Worm (Caenorhabditis elegans) whole organism, mixed stage, embryonic: ENCODE data around the gene F41H10.2.

Source experiments
- M03D4.4 ChIP-seq: sonication (generic microtip); optimal IDR thresholded peaks from 2 replicates; lab custom pipeline; 2017; ENCODE audit warnings: mild to moderate bottlenecking, missing genetic modification characterization, missing compliant biosample characterization
- blmp-1 ChIP-seq: fragments of 150-350 bp; optimal IDR thresholded peaks from 2 replicates; lab custom pipeline; 2014; ENCODE audit warnings: missing biosample characterization, missing genetic modification characterization
- ceh-39 ChIP-seq: fragments of 150-350 bp; optimal IDR thresholded peaks from 2 replicates; lab custom pipeline; 2014; ENCODE audit warnings: missing biosample characterization, missing genetic modification characterization
- ceh-43 ChIP-seq: fragments of 200-800 bp; sonication (Bioruptor generic); optimal IDR thresholded peaks from 2 replicates; lab custom pipeline; 2018; ENCODE audit warnings: mild to moderate bottlenecking, missing genetic modification characterization, moderate library complexity, missing compliant biosample characterization
- ceh-83 ChIP-seq: fragments of 200-800 bp; sonication (Bioruptor generic); optimal IDR thresholded peaks from 2 replicates; lab custom pipeline; 2018; ENCODE audit warnings: mild to moderate bottlenecking, missing genetic modification characterization, missing compliant biosample characterization
- ces-1 ChIP-seq: fragments of 150-350 bp; optimal IDR thresholded peaks from 2 replicates; lab custom pipeline; 2014; ENCODE audit warnings: missing biosample characterization, missing genetic modification reagents, missing genetic modification characterization
- cnd-1 ChIP-seq: fragments of 200-800 bp; sonication (Bioruptor generic); optimal IDR thresholded peaks from 2 replicates; lab custom pipeline; 2018; ENCODE audit warnings: mild to moderate bottlenecking, missing genetic modification characterization, missing compliant biosample characterization
- drap-1 ChIP-seq: fragments of 200-800 bp; sonication (Bioruptor generic); optimal IDR thresholded peaks from 3 replicates; lab custom pipeline; 2018; ENCODE audit warnings: mild to moderate bottlenecking, missing genetic modification characterization, missing compliant biosample characterization
- elt-3 ChIP-seq: fragments of 150-350 bp; optimal IDR thresholded peaks from 2 replicates; lab custom pipeline; 2014; ENCODE audit warnings: missing biosample characterization, missing genetic modification characterization
- flh-1 ChIP-seq: fragments of 200-800 bp; sonication (Bioruptor generic); optimal IDR thresholded peaks from 2 replicates; lab custom pipeline; 2018; ENCODE audit warnings: mild to moderate bottlenecking, missing genetic modification characterization, moderate library complexity, missing compliant biosample characterization
- ham-2 ChIP-seq: fragments of 200-800 bp; sonication (Bioruptor generic); optimal IDR thresholded peaks from 2 replicates; lab custom pipeline; 2018; ENCODE audit warnings: mild to moderate bottlenecking, missing genetic modification characterization, missing compliant biosample characterization
- hlh-1 ChIP-seq: fragments of 150-350 bp; optimal IDR thresholded peaks from 2 replicates; lab custom pipeline; 2014; ENCODE audit warnings: missing biosample characterization, missing genetic modification reagents, missing genetic modification characterization
- lin-13 ChIP-seq: fragments of 150-350 bp; optimal IDR thresholded peaks from 2 replicates; lab custom pipeline; 2014; ENCODE audit warnings: missing biosample characterization, missing genetic modification characterization
- lin-32 ChIP-seq: fragments of 200-800 bp; sonication (Bioruptor generic); optimal IDR thresholded peaks from 2 replicates; lab custom pipeline; 2018; ENCODE audit warnings: mild to moderate bottlenecking, missing genetic modification characterization, missing compliant biosample characterization
- lsy-2 ChIP-seq: fragments of 150-350 bp; optimal IDR thresholded peaks from 2 replicates; lab custom pipeline; 2014; ENCODE audit warnings: missing biosample characterization, missing genetic modification characterization
- mab-5 ChIP-seq: fragments of 150-350 bp; optimal IDR thresholded peaks from 2 replicates; lab custom pipeline; 2014; ENCODE audit warnings: missing biosample characterization, missing genetic modification characterization
- mls-2 ChIP-seq: sonication (generic microtip); optimal IDR thresholded peaks from 2 replicates; lab custom pipeline; 2016; ENCODE audit warnings: mild to moderate bottlenecking, missing genetic modification characterization, moderate library complexity, missing compliant biosample characterization
- nhr-12 ChIP-seq: fragments of 150-350 bp; optimal IDR thresholded peaks from 2 replicates; lab custom pipeline; 2014; ENCODE audit warnings: missing biosample characterization, missing genetic modification characterization
- nhr-237 ChIP-seq: fragments of 150-350 bp; optimal IDR thresholded peaks from 2 replicates; lab custom pipeline; 2014; ENCODE audit warnings: missing biosample characterization, missing genetic modification characterization
- nhr-76 ChIP-seq: sonication (generic microtip); optimal IDR thresholded peaks from 2 replicates; lab custom pipeline; 2017; ENCODE audit warnings: missing biosample characterization, missing genetic modification characterization
- pha-4 ChIP-seq: fragments of 150-350 bp; optimal IDR thresholded peaks from 2 replicates; lab custom pipeline; 2018; ENCODE audit warnings: missing biosample characterization, missing genetic modification reagents, missing genetic modification characterization
- sem-2 ChIP-seq: fragments of 200-800 bp; sonication (Bioruptor generic); optimal IDR thresholded peaks from 2 replicates; lab custom pipeline; 2018; ENCODE audit warnings: mild to moderate bottlenecking, missing genetic modification characterization, missing compliant biosample characterization
- snpc-4 ChIP-seq: fragments of 150-350 bp; optimal IDR thresholded peaks from 2 replicates; lab custom pipeline; 2014; ENCODE audit warnings: missing biosample characterization, missing genetic modification characterization
- sptf-1 ChIP-seq: sonication (generic microtip); optimal IDR thresholded peaks from 2 replicates; lab custom pipeline; 2017; ENCODE audit warnings: mild to moderate bottlenecking, missing genetic modification characterization, moderate library complexity, missing compliant biosample characterization
- tbx-8 ChIP-seq: fragments of 200-800 bp; sonication (Bioruptor generic); optimal IDR thresholded peaks from 2 replicates; lab custom pipeline; 2018; ENCODE audit warnings: mild to moderate bottlenecking, missing genetic modification characterization, moderate library complexity, missing compliant biosample characterization
- unc-120 ChIP-seq: sonication (generic microtip); optimal IDR thresholded peaks from 2 replicates; lab custom pipeline; 2017; ENCODE audit warnings: missing genetic modification characterization, missing compliant biosample characterization; ENCODE audit not compliant: poor library complexity, severe bottlenecking
- unc-39 ChIP-seq: fragments of 150-350 bp; optimal IDR thresholded peaks from 2 replicates; lab custom pipeline; 2014; ENCODE audit warnings: missing biosample characterization, missing genetic modification characterization
- unc-62 ChIP-seq: fragments of 150-350 bp; optimal IDR thresholded peaks from 2 replicates; lab custom pipeline; 2014; ENCODE audit warnings: missing biosample characterization, missing genetic modification reagents, missing genetic modification characterization
- zip-8 ChIP-seq: fragments of 150-350 bp; optimal IDR thresholded peaks from 2 replicates; lab custom pipeline; 2014; ENCODE audit warnings: missing biosample characterization, missing genetic modification characterization
- ztf-11 ChIP-seq: fragments of 150-350 bp; optimal IDR thresholded peaks from 2 replicates; lab custom pipeline; 2014; ENCODE audit warnings: missing biosample characterization, missing genetic modification characterization

The F41H10.2 gene

DNA sequence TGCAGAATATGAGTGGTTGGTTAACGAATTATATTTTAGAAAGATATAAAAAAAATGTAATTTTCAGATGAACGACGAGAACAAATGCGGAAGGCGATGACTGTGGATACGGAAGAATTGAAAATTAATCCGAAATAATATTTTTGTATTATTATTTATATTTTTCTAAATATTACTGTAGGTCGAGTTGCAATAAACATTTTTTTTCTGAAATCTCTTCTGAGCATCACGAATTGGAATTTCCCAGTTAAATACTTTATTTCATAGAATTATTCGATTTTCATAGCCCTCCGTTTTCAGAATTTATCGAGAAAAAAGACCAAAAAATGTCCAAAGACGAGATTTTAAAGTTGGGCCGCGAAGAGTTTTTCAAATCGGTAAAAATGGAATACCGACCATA is 16.1 kb downstream of the F41H10.2 start, which contains the start of gene ZK616.2:
TSS of gene ZK616.2 (plus strand) at position 301 of the 400 bp plus-strand sequence.
- no peak for TF ChIP-seq ceh-39 (tag; lab: Kevin White, UChicago)
- TF ChIP-seq ztf-11 (tag; lab: Kevin White, UChicago): no peak
- no peak for TF ChIP-seq flh-1 (GFP tag; lab: Kevin White, UChicago)
- TF ChIP-seq tbx-8: no peak
- TF ChIP-seq lin-13 (tag; lab: Kevin White, UChicago): no peak
- no peak for TF ChIP-seq sptf-1
- TF ChIP-seq hlh-1 (tag; lab: Kevin White, UChicago): no peak
- TF ChIP-seq unc-39 (tag; lab: Kevin White, UChicago): no peak
- no peak for TF ChIP-seq lin-32

DNA sequence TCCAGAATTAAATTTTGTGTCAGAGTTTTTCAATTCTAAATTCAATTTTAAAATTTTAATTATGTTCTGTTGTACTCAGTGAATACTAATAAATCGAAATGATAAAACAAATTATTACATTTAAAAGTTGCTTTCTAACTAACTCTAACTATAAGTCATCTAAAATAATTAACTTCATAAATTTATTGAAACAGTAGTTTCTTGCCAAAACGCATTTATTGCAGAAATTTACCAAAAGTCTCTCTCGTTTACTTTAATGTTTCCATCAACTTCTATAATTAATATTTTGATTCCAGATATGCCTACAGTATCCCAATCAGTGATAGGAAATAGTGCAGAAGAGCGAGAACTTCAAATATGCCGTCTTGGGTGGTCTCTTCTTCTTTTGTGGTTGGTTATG is 19.2 kb downstream of the F41H10.2 start, which contains the start of gene ZK616.1:
TSS of gene ZK616.1 (plus strand) at position 301 of the 400 bp plus-strand sequence.
- no peak for TF ChIP-seq cnd-1 (tag; lab: Kevin White, UChicago)
- TF ChIP-seq ceh-39 (tag; lab: Kevin White, UChicago): no peak
- no peak for TF ChIP-seq lin-13 (tag; lab: Kevin White, UChicago)
- no peak for TF ChIP-seq unc-62 (GFP tag; lab: Kevin White, UChicago)
- no peak for TF ChIP-seq lsy-2 (tag; lab: Kevin White, UChicago)
- TF ChIP-seq sptf-1: no peak
- no peak for TF ChIP-seq ham-2 (GFP tag; lab: Kevin White, UChicago)
- no peak for TF ChIP-seq hlh-1 (tag; lab: Kevin White, UChicago)
- TF ChIP-seq blmp-1 (tag; lab: Kevin White, UChicago): no peak
- TF ChIP-seq M03D4.4 (tag; lab: Kevin White, UChicago): no peak
- TF ChIP-seq ceh-83 (GFP tag; lab: Kevin White, UChicago): no peak
- no peak for TF ChIP-seq mls-2
- no peak for TF ChIP-seq drap-1 (GFP tag; lab: Kevin White, UChicago)
- TF ChIP-seq ces-1 (GFP tag; lab: Kevin White, UChicago): no peak
- no peak for TF ChIP-seq ceh-43 (GFP tag; lab: Kevin White, UChicago)
- TF ChIP-seq tbx-8: no peak
- TF ChIP-seq elt-3 (tag; lab: Kevin White, UChicago): no peak
- no peak for TF ChIP-seq lin-32
- no peak for TF ChIP-seq mab-5

DNA sequence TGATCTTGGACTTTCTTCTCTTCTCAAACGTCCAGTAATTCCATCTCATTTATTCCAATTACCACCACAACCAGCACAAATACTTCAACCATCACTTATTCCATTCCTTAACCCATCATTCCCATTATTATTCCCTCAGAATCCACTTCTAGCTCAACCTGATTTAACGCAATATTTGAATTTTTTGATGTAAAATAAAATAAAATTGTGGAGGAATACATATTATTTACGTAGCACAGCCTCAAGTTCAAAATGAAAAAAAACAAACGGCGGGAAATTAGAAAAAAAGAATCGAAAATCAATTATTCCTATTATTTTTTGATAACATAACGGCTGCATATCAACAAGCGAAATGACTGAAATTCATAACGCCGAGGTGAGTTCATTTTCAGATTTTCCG is 23.9 kb downstream of the F41H10.2 start, which contains the start of gene ZK616.61:
TSS of gene ZK616.61 (plus strand) at position 301 of the 400 bp plus-strand sequence.
- no peak for TF ChIP-seq ztf-11 (tag; lab: Kevin White, UChicago)
- no peak for TF ChIP-seq hlh-1 (tag; lab: Kevin White, UChicago)
- TF ChIP-seq cnd-1 (tag; lab: Kevin White, UChicago): no peak
- TF ChIP-seq sem-2 (GFP tag; lab: Kevin White, UChicago): no peak
- TF ChIP-seq nhr-237 (tag; lab: Kevin White, UChicago): no peak

DNA sequence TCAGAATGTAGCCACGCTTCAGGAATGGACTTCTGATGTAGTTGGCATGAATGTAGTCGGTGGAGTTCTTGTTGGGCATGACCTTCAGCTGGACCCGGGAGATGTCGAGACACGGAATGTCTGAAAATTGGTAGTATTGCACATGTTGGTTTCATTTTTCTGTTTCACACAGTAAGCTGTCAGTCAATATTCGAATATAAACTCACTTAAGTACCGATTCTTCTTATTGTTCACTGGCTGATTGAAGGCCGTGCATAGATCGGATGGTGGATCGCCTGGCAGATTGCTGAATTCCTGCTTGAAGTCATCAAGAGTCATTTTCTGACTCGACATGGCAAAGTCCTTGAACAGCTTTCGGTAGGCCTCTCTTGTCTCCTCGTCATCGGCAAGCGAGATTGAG is 27.7 kb downstream of the F41H10.2 start:
- TF ChIP-seq ztf-11 (tag; lab: Kevin White, UChicago) (no peak), unc-62 (GFP tag; lab: Kevin White, UChicago) (no peak), sptf-1 (no peak), mls-2 (no peak), zip-8 (tag; lab: Kevin White, UChicago) (no peak), nhr-12 (tag; lab: Kevin White, UChicago) (no peak), ceh-83 (GFP tag; lab: Kevin White, UChicago) (no peak), ham-2 (GFP tag; lab: Kevin White, UChicago) (no peak), ceh-39 (tag; lab: Kevin White, UChicago) (no peak), lsy-2 (tag; lab: Kevin White, UChicago) (no peak), pha-4 (tag; lab: Kevin White, UChicago) (no peak), nhr-76 (tag; lab: Kevin White, UChicago) (no peak), unc-120 (tag; lab: Kevin White, UChicago) (no peak), sem-2 (GFP tag; lab: Kevin White, UChicago) (no peak), ceh-43 (GFP tag; lab: Kevin White, UChicago) (no peak)

DNA sequence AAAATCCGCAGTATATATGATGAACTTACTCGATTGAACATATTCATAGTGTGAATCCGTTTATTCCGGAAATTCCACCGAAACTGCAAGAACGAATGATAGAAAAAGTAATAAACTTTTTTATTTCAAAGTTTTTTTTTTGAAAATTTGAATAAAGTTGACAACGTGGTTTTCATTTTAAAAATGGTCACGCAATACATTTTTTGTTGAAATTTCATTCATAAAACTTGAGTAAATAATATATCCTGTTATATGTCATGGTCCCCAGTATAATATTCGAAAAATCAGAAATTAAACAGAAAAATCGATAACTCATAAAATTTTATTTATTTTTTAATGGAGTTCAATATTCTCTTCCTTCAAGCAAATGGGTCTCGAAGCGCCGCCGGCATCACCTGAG is 29.7 kb downstream of the F41H10.2 start, which contains the start of gene ZK616.65:
TSS of gene ZK616.65 (minus strand) at position 101 of the 400 bp plus-strand sequence.
- TF ChIP-seq snpc-4 (no peak), lsy-2 (tag; lab: Kevin White, UChicago) (no peak), nhr-237 (tag; lab: Kevin White, UChicago) (no peak), drap-1 (GFP tag; lab: Kevin White, UChicago) (no peak), M03D4.4 (tag; lab: Kevin White, UChicago) (no peak), ceh-83 (GFP tag; lab: Kevin White, UChicago) (no peak), cnd-1 (tag; lab: Kevin White, UChicago) (no peak), ceh-39 (tag; lab: Kevin White, UChicago) (no peak), ham-2 (GFP tag; lab: Kevin White, UChicago) (no peak), unc-120 (tag; lab: Kevin White, UChicago) (no peak), mls-2 (no peak), tbx-8 (no peak), sptf-1 (no peak), ztf-11 (tag; lab: Kevin White, UChicago) (no peak), lin-32 (no peak)
